Worm (Caenorhabditis elegans) whole organism, late embryonic: ENCODE results near the gene slc-36.3.

Source experiments
- K02D7.2 ChIP-seq: sonication (generic microtip); optimal IDR thresholded peaks from 2 replicates; lab custom pipeline; 2017; ENCODE audit warnings: mild to moderate bottlenecking, missing genetic modification characterization, missing compliant biosample characterization
- ama-1 ChIP-seq: fragments of 150-350 bp; optimal IDR thresholded peaks from 2 replicates; lab custom pipeline; 2014
- ceh-18 ChIP-seq: sonication (generic microtip); optimal IDR thresholded peaks from 2 replicates; lab custom pipeline; 2016; ENCODE audit warnings: missing genetic modification characterization, missing compliant biosample characterization
- ceh-2 ChIP-seq: sonication (generic microtip); optimal IDR thresholded peaks from 2 replicates; lab custom pipeline; 2016; ENCODE audit warnings: missing genotype, missing genetic modification characterization, missing compliant biosample characterization
- elt-2 ChIP-seq: sonication (generic microtip); optimal IDR thresholded peaks from 2 replicates; lab custom pipeline; 2016; ENCODE audit warnings: missing genetic modification reagents, missing genetic modification characterization, missing compliant biosample characterization
- elt-4 ChIP-seq: sonication (generic microtip); optimal IDR thresholded peaks from 2 replicates; lab custom pipeline; 2016; ENCODE audit warnings: missing genetic modification characterization, missing compliant biosample characterization
- ets-4 ChIP-seq: sonication (generic microtip); optimal IDR thresholded peaks from 2 replicates; lab custom pipeline; 2016; ENCODE audit warnings: missing genetic modification characterization, missing compliant biosample characterization
- nhr-11 ChIP-seq: fragments of 150-350 bp; optimal IDR thresholded peaks from 2 replicates; lab custom pipeline; 2014; ENCODE audit warnings: missing biosample characterization, missing genetic modification characterization
- npax-4 ChIP-seq: sonication (generic microtip); optimal IDR thresholded peaks from 2 replicates; lab custom pipeline; 2016; ENCODE audit warnings: missing genetic modification characterization, missing compliant biosample characterization
- odd-2 ChIP-seq: sonication (generic microtip); optimal IDR thresholded peaks from 2 replicates; lab custom pipeline; 2017; ENCODE audit warnings: antibody characterized with exemption, mild to moderate bottlenecking, missing genetic modification characterization, missing compliant biosample characterization
- pha-4 ChIP-seq: fragments of 150-350 bp; optimal IDR thresholded peaks from 2 replicates; lab custom pipeline; 2018; ENCODE audit warnings: missing biosample characterization, missing genetic modification reagents, missing genetic modification characterization
- tbx-2 ChIP-seq: sonication (generic microtip); optimal IDR thresholded peaks from 2 replicates; lab custom pipeline; 2016; ENCODE audit warnings: missing genetic modification characterization, missing compliant biosample characterization

- TF ChIP-seq pha-4 (no peak), ceh-18 (tag; lab: Kevin White, UChicago) (no peak), nhr-11 (tag; lab: Kevin White, UChicago) (no peak), elt-2 (tag; lab: Kevin White, UChicago) (no peak), elt-4 (no peak), K02D7.2 (tag; lab: Kevin White, UChicago) (no peak), tbx-2 (no peak), ama-1 (no peak), npax-4 (tag; lab: Kevin White, UChicago) (no peak), odd-2 (tag; lab: Kevin White, UChicago) (no peak), ets-4 (no peak), ceh-2 (tag; lab: Kevin White, UChicago) (no peak)
Measured at ce11 chrV:20506542-20506941, 37.5 kb downstream of the slc-36.3 start.
